Worm (Caenorhabditis elegans) whole organism, L1 larva: ENCODE data around the gene K06A4.7.

Source experiments
- C04F5.9 ChIP-seq: sonication (generic microtip); optimal IDR thresholded peaks from 2 replicates; lab custom pipeline; 2016; ENCODE audit warnings: missing genetic modification characterization, missing compliant biosample characterization
- C16A3.4 ChIP-seq: fragments of 150-350 bp; optimal IDR thresholded peaks from 2 replicates; lab custom pipeline; 2014; ENCODE audit warnings: missing biosample characterization, missing genetic modification characterization
- Y116A8C.19 ChIP-seq: sonication (generic microtip); optimal IDR thresholded peaks from 2 replicates; lab custom pipeline; 2016; ENCODE audit warnings: missing compliant biosample characterization, missing genetic modification characterization, borderline replicate concordance
- alr-1 ChIP-seq: fragments of 200-800 bp; sonication (Bioruptor generic); optimal IDR thresholded peaks from 2 replicates; lab custom pipeline; 2018; ENCODE audit warnings: borderline replicate concordance, mild to moderate bottlenecking, missing genetic modification characterization, missing compliant biosample characterization
- aly-2 ChIP-seq: fragments of 150-350 bp; optimal IDR thresholded peaks from 2 replicates; lab custom pipeline; 2014; ENCODE audit warnings: missing biosample characterization, missing genetic modification characterization
- ama-1 ChIP-seq: fragments of 150-350 bp; optimal IDR thresholded peaks from 2 replicates; lab custom pipeline; 2014
- blmp-1 ChIP-seq: fragments of 150-350 bp; optimal IDR thresholded peaks from 2 replicates; lab custom pipeline; 2014; ENCODE audit warnings: missing biosample characterization, missing genetic modification characterization
- ceh-63 ChIP-seq: fragments of 200-800 bp; sonication (Bioruptor generic); optimal IDR thresholded peaks from 2 replicates; lab custom pipeline; 2018; ENCODE audit warnings: mild to moderate bottlenecking, missing genetic modification characterization, missing compliant biosample characterization
- ceh-8 ChIP-seq: fragments of 200-800 bp; sonication (Bioruptor generic); optimal IDR thresholded peaks from 2 replicates; lab custom pipeline; 2018; ENCODE audit warnings: mild to moderate bottlenecking, missing genetic modification characterization, moderate library complexity, missing compliant biosample characterization
- ceh-82 ChIP-seq, 3 experiments: fragments of 150-350 bp in 1 of 3; sonication (generic microtip) in 2 of 3; optimal IDR thresholded peaks; 2 replicates each; lab custom pipeline; 2014 to 2017; ENCODE audit warnings: missing biosample characterization in 3 of 3, missing genetic modification characterization in 3 of 3
- ceh-88 ChIP-seq: fragments of 200-800 bp; sonication (Bioruptor generic); IDR thresholded peaks from 2 replicates; pipeline ENCODE4 v1.3.6; 2022; ENCODE audit warnings: missing genetic modification characterization, missing compliant biosample characterization
- ces-1 ChIP-seq: fragments of 150-350 bp; optimal IDR thresholded peaks from 2 replicates; lab custom pipeline; 2014; ENCODE audit warnings: missing biosample characterization, missing genetic modification reagents, missing genetic modification characterization
- efl-1 ChIP-seq, 4 experiments: fragments of 150-350 bp; optimal IDR thresholded peaks in 3 of 4; peaks in 1 of 4; 1 replicate in 1 of 4; 2 replicates in 3 of 4; lab custom pipeline; 2014; ENCODE audit warnings: missing biosample characterization in 2 of 4, missing genetic modification characterization in 2 of 4, missing genetic modification reagents in 2 of 4
- efl-3 ChIP-seq: fragments of 200-800 bp; sonication (Bioruptor generic); optimal IDR thresholded peaks from 2 replicates; lab custom pipeline; 2018; ENCODE audit warnings: mild to moderate bottlenecking, missing genetic modification characterization, missing compliant biosample characterization
- egl-13 ChIP-seq: sonication (generic microtip); optimal IDR thresholded peaks from 2 replicates; lab custom pipeline; 2016; ENCODE audit warnings: missing genotype, missing genetic modification reagents, missing genetic modification characterization, missing compliant biosample characterization
- egl-27 ChIP-seq, 2 experiments: fragments of 150-350 bp in 1 of 2; sonication (generic microtip); optimal IDR thresholded peaks; 3 replicates each; lab custom pipeline; 2017 to 2018; ENCODE audit warnings: missing biosample characterization in 2 of 2, missing genetic modification characterization in 2 of 2, missing genetic modification reagents in 2 of 2
- elt-2 ChIP-seq: sonication (generic microtip); optimal IDR thresholded peaks from 2 replicates; lab custom pipeline; 2016; ENCODE audit warnings: missing genetic modification characterization, mild to moderate bottlenecking, inconsistent platforms, missing compliant biosample characterization, missing genetic modification reagents
- elt-3 ChIP-seq, 6 experiments: fragments of 150-350 bp in 1 of 6; sonication (generic microtip); optimal IDR thresholded peaks; 2 replicates each; lab custom pipeline; 2017 to 2018; ENCODE audit warnings: missing biosample characterization in 6 of 6, missing genetic modification characterization in 6 of 6, inconsistent platforms in 1 of 6
- fkh-4 ChIP-seq: sonication (generic microtip); optimal IDR thresholded peaks from 2 replicates; lab custom pipeline; 2016; ENCODE audit warnings: missing compliant biosample characterization, missing genetic modification characterization, borderline replicate concordance
- hlh-17 ChIP-seq: fragments of 200-800 bp; sonication (Bioruptor generic); optimal IDR thresholded peaks from 2 replicates; lab custom pipeline; 2018; ENCODE audit warnings: missing genetic modification characterization, mild to moderate bottlenecking, missing compliant biosample characterization, moderate library complexity, borderline replicate concordance
- hpl-2 ChIP-seq: fragments of 150-350 bp; optimal IDR thresholded peaks from 2 replicates; lab custom pipeline; 2014; ENCODE audit warnings: missing biosample characterization, missing genetic modification reagents, missing genetic modification characterization
- lin-13 ChIP-seq: fragments of 150-350 bp; optimal IDR thresholded peaks from 2 replicates; lab custom pipeline; 2014; ENCODE audit warnings: missing biosample characterization, missing genetic modification reagents, missing genetic modification characterization
- lin-14 ChIP-seq: fragments of 200-800 bp; sonication (Bioruptor generic); optimal IDR thresholded peaks from 2 replicates; lab custom pipeline; 2018; ENCODE audit warnings: mild to moderate bottlenecking, missing genetic modification characterization, moderate library complexity, missing compliant biosample characterization
- lin-35 ChIP-seq, 2 experiments: fragments of 150-350 bp; optimal IDR thresholded peaks; 2 replicates each; lab custom pipeline; 2014; ENCODE audit warnings: missing biosample characterization in 2 of 2, missing genetic modification characterization in 2 of 2, missing genetic modification reagents in 2 of 2
- lin-39 ChIP-seq: fragments of 150-350 bp; optimal IDR thresholded peaks from 2 replicates; lab custom pipeline; 2014; ENCODE audit warnings: missing biosample characterization, missing genetic modification reagents, missing genetic modification characterization
- lir-3 ChIP-seq: sonication (generic microtip); optimal IDR thresholded peaks from 2 replicates; lab custom pipeline; 2016; ENCODE audit warnings: mild to moderate bottlenecking, missing genetic modification characterization, moderate library complexity, missing compliant biosample characterization; ENCODE audit not compliant: poor library complexity
- mdl-1 ChIP-seq, 2 experiments: fragments of 150-350 bp; optimal IDR thresholded peaks; 2 replicates each; lab custom pipeline; 2014 to 2017; ENCODE audit warnings: missing biosample characterization in 2 of 2, missing genetic modification characterization in 2 of 2, inconsistent platforms in 1 of 2
- mef-2 ChIP-seq: fragments of 150-350 bp; optimal IDR thresholded peaks from 2 replicates; lab custom pipeline; 2014; ENCODE audit warnings: missing biosample characterization, missing genetic modification characterization
- mep-1 ChIP-seq: fragments of 150-350 bp; optimal IDR thresholded peaks from 2 replicates; lab custom pipeline; 2014; ENCODE audit warnings: missing biosample characterization, missing genetic modification characterization
- nhr-20 ChIP-seq: sonication (generic microtip); optimal IDR thresholded peaks from 2 replicates; lab custom pipeline; 2016; ENCODE audit warnings: mild to moderate bottlenecking, missing genetic modification characterization, missing compliant biosample characterization
- nhr-71 ChIP-seq: sonication (generic microtip); optimal IDR thresholded peaks from 2 replicates; lab custom pipeline; 2016; ENCODE audit warnings: mild to moderate bottlenecking, missing genetic modification characterization, moderate library complexity, missing compliant biosample characterization
- nhr-85 ChIP-seq: sonication (generic microtip); peaks from one replicate; lab custom pipeline; 2016; ENCODE audit warnings: missing genetic modification characterization, inconsistent platforms, missing compliant biosample characterization
- nhr-90 ChIP-seq: sonication (generic microtip); optimal IDR thresholded peaks from 2 replicates; lab custom pipeline; 2016; ENCODE audit warnings: mild to moderate bottlenecking, missing genetic modification characterization, missing compliant biosample characterization; ENCODE audit not compliant: poor library complexity
- pax-3 ChIP-seq: fragments of 200-800 bp; sonication (Bioruptor generic); optimal IDR thresholded peaks from 2 replicates; lab custom pipeline; 2018; ENCODE audit warnings: mild to moderate bottlenecking, missing genetic modification characterization, moderate library complexity, missing compliant biosample characterization
- pqm-1 ChIP-seq: sonication (generic microtip); optimal IDR thresholded peaks from 3 replicates; lab custom pipeline; 2017; ENCODE audit warnings: missing biosample characterization, missing genetic modification characterization
- skn-1 ChIP-seq: fragments of 150-350 bp; optimal IDR thresholded peaks from 2 replicates; lab custom pipeline; 2014; ENCODE audit warnings: missing biosample characterization, missing genetic modification characterization
- sox-4 ChIP-seq: sonication (generic microtip); optimal IDR thresholded peaks from 2 replicates; lab custom pipeline; 2016; ENCODE audit warnings: missing genetic modification characterization, missing compliant biosample characterization
- sptf-1 ChIP-seq: fragments of 150-350 bp; optimal IDR thresholded peaks from 2 replicates; lab custom pipeline; 2014; ENCODE audit warnings: missing biosample characterization, missing genetic modification characterization
- tbx-2 ChIP-seq: sonication (generic microtip); optimal IDR thresholded peaks from 2 replicates; lab custom pipeline; 2016; ENCODE audit warnings: missing genetic modification characterization, missing compliant biosample characterization
- tlp-1 ChIP-seq: fragments of 150-350 bp; optimal IDR thresholded peaks from 2 replicates; lab custom pipeline; 2014; ENCODE audit warnings: missing biosample characterization, missing genetic modification characterization
- unc-30 ChIP-seq: sonication (generic microtip); optimal IDR thresholded peaks from 2 replicates; lab custom pipeline; 2017; ENCODE audit warnings: missing biosample characterization, missing genetic modification characterization
- vab-15 ChIP-seq: sonication (generic microtip); optimal IDR thresholded peaks from 2 replicates; lab custom pipeline; 2017; ENCODE audit warnings: missing genotype, mild to moderate bottlenecking, missing genetic modification characterization, missing compliant biosample characterization
- zag-1 ChIP-seq: fragments of 150-350 bp; optimal IDR thresholded peaks from 2 replicates; lab custom pipeline; 2014; ENCODE audit warnings: missing biosample characterization, missing genetic modification characterization
- zip-4 ChIP-seq: fragments of 200-800 bp; sonication (Bioruptor generic); optimal IDR thresholded peaks from 2 replicates; lab custom pipeline; 2018; ENCODE audit warnings: mild to moderate bottlenecking, missing genetic modification characterization, moderate library complexity, missing compliant biosample characterization
- ztf-11 ChIP-seq, 2 experiments: sonication (generic microtip); optimal IDR thresholded peaks; 2 replicates each; lab custom pipeline; 2016 to 2017; ENCODE audit warnings: missing genetic modification characterization in 2 of 2, missing biosample characterization in 1 of 2, missing compliant biosample characterization in 1 of 2

K06A4.7 gene

ce11 chrV:9506931-9507330 is 15.6 kb upstream of the K06A4.7 start:
- TF ChIP-seq fkh-4 (tag; lab: Kevin White, UChicago) = no peak
- no peak for TF ChIP-seq elt-3 (tag; optimal IDR thresholded peaks at IDR 0.05; lab: Kevin White, UChicago)
- TF ChIP-seq ceh-8 (GFP tag; lab: Kevin White, UChicago) = no peak
- no peak for TF ChIP-seq ztf-11 (tag; optimal IDR thresholded peaks at IDR 0.05; lab: Kevin White, UChicago)
- no peak for TF ChIP-seq hlh-17
- no peak for TF ChIP-seq efl-1 (optimal IDR thresholded peaks at IDR 0.05; lab: Kevin White, UChicago)
- no peak for TF ChIP-seq efl-1 (GFP tag; optimal IDR thresholded peaks at IDR 0.05 in 1 of 2; lab: Kevin White, UChicago)
- TF ChIP-seq blmp-1 (tag; lab: Kevin White, UChicago) = no peak
- no peak for TF ChIP-seq lin-13 (GFP tag; lab: Kevin White, UChicago)
- TF ChIP-seq egl-27 (tag; optimal IDR thresholded peaks at IDR 0.05; lab: Kevin White, UChicago) = no peak
- peak; percentile 72 for TF ChIP-seq elt-2 (tag; lab: Kevin White, UChicago)
- TF ChIP-seq pqm-1 (tag; lab: Kevin White, UChicago) = no peak
- TF ChIP-seq nhr-85 (tag; lab: Kevin White, UChicago) = no peak
- TF ChIP-seq aly-2 (tag; lab: Kevin White, UChicago) = no peak
- peak; percentile 30 for TF ChIP-seq nhr-20
- TF ChIP-seq C16A3.4 (tag; lab: Kevin White, UChicago) = no peak
- no peak for TF ChIP-seq ceh-63 (GFP tag; lab: Kevin White, UChicago)
- TF ChIP-seq zip-4 (GFP tag; lab: Kevin White, UChicago) = no peak
- no peak for TF ChIP-seq egl-13 (tag; lab: Kevin White, UChicago)
- TF ChIP-seq mep-1 = no peak
- no peak for TF ChIP-seq unc-30 (tag; lab: Kevin White, UChicago)
- no peak for TF ChIP-seq lir-3 (tag; lab: Kevin White, UChicago)
- no peak for TF ChIP-seq tbx-2
- TF ChIP-seq efl-3 = no peak
- peak in 1 of 2 experiments; percentile 11 for TF ChIP-seq mdl-1 (tag; optimal IDR thresholded peaks at IDR 0.05; lab: Kevin White, UChicago)
- TF ChIP-seq nhr-90 = peak; percentile 2
- TF ChIP-seq mef-2 = no peak
- no peak for TF ChIP-seq skn-1 (tag; lab: Kevin White, UChicago)
- TF ChIP-seq lin-35 (GFP tag; optimal IDR thresholded peaks at IDR 0.05; lab: Kevin White, UChicago) = peak in 1 of 2 experiments; percentile 40

- TF ChIP-seq zip-4 (GFP tag; lab: Kevin White, UChicago) (no peak), ceh-82 (tag; optimal IDR thresholded peaks at IDR 0.05; lab: Kevin White, UChicago) (no peak), C04F5.9 (tag; lab: Kevin White, UChicago) (no peak), lin-14 (GFP tag; lab: Kevin White, UChicago) (peak; percentile 57), nhr-20 (peak; percentile 20), blmp-1 (tag; lab: Kevin White, UChicago) (peak; percentile 69), nhr-85 (tag; lab: Kevin White, UChicago) (peak; percentile 77), tbx-2 (peak; percentile 23), nhr-71 (tag; lab: Kevin White, UChicago) (peak; percentile 36), elt-3 (tag; optimal IDR thresholded peaks at IDR 0.05; lab: Kevin White, UChicago) (peak in 1 of 6 experiments; percentile 57), tlp-1 (no peak), mep-1 (peak; percentile 30), ama-1 (lab: Kevin White, UChicago) (no peak)
- TF ChIP-seq, all 84 proteins: peak for 8
These were observed 13.2 kb upstream of the K06A4.7 start, which contains the start of gene haao-1 for ce11 chrV:9504474-9504960. TSS of gene haao-1 (plus strand) at chrV:9504910.

ce11 chrV:9503152-9503817 is 12.0 kb upstream of the K06A4.7 start:
- peak in 1 of 2 experiments; percentile 15 for TF ChIP-seq ztf-11 (tag; optimal IDR thresholded peaks at IDR 0.05; lab: Kevin White, UChicago)
- TF ChIP-seq egl-27 (tag; optimal IDR thresholded peaks at IDR 0.05; lab: Kevin White, UChicago) = no peak
- TF ChIP-seq ceh-8 (GFP tag; lab: Kevin White, UChicago) = peak; percentile 62
- no peak for TF ChIP-seq hpl-2 (GFP tag; lab: Kevin White, UChicago)
- peak; percentile 1 for TF ChIP-seq blmp-1 (tag; lab: Kevin White, UChicago)
- no peak for TF ChIP-seq sptf-1 (tag; lab: Kevin White, UChicago)
- peak; percentile 67 for TF ChIP-seq egl-13 (tag; lab: Kevin White, UChicago)
- peak; percentile 33 for TF ChIP-seq sox-4 (tag; lab: Kevin White, UChicago)
- no peak for TF ChIP-seq alr-1 (tag; lab: Kevin White, UChicago)
- TF ChIP-seq nhr-71 (tag; lab: Kevin White, UChicago) = peak; percentile 87
- TF ChIP-seq lir-3 (tag; lab: Kevin White, UChicago) = peak; percentile 35
- peak; percentile 75 for TF ChIP-seq mep-1
- TF ChIP-seq ces-1 = no peak
- TF ChIP-seq zag-1 (tag; lab: Kevin White, UChicago) = no peak
- peak; percentile 64 for TF ChIP-seq pax-3 (tag; lab: Kevin White, UChicago)
- TF ChIP-seq vab-15 (tag; lab: Kevin White, UChicago) = no peak
- TF ChIP-seq ceh-88 (GFP tag; lab: Robert Waterston, UW) = 0 out of 2 replicates have a peak, but pooled peaks have one; percentile 20
- TF ChIP-seq Y116A8C.19 (tag; lab: Kevin White, UChicago) = no peak
- TF ChIP-seq mef-2 = no peak
- peak; percentile 18 for TF ChIP-seq lin-39 (tag; lab: Kevin White, UChicago)
- TF ChIP-seq C16A3.4 (tag; lab: Kevin White, UChicago) = peak; percentile 49
